Fruit fly (Drosophila melanogaster) whole organism, embryonic: ENCODE results near the gene Irp-1B.

ENCODE experiments used
- Ada2b ChIP-seq: fragments of 200-800 bp; sonication (Bioruptor generic); IDR thresholded peaks from 2 replicates; pipeline ENCODE4 v1.3.6; 2022; ENCODE audit warnings: missing biosample characterization, missing genetic modification characterization
- Asciz ChIP-seq: fragments of 200-800 bp; sonication (Bioruptor generic); optimal IDR thresholded peaks from 2 replicates; lab custom pipeline; 2017; ENCODE audit warnings: missing biosample characterization, mild to moderate bottlenecking, missing genetic modification characterization, missing genetic modification reagents
- B-H2 ChIP-seq: fragments of 200-800 bp; sonication (Bioruptor generic); optimal IDR thresholded peaks from 2 replicates; lab custom pipeline; 2018; ENCODE audit warnings: missing biosample characterization, mild to moderate bottlenecking, missing genetic modification characterization
- Blimp-1 ChIP-seq: fragments of 200-800 bp; sonication (Bioruptor generic); optimal IDR thresholded peaks from 3 replicates; lab custom pipeline; 2018; ENCODE audit warnings: missing biosample characterization, missing genetic modification characterization, mild to moderate bottlenecking, moderate library complexity, missing genetic modification reagents
- CG10209 ChIP-seq: fragments of 200-800 bp; sonication (Bioruptor generic); optimal IDR thresholded peaks from 3 replicates; lab custom pipeline; 2017; ENCODE audit warnings: missing biosample characterization, mild to moderate bottlenecking, missing genetic modification characterization, missing genetic modification reagents
- CG10431 ChIP-seq: fragments of 200-800 bp; sonication (Bioruptor generic); optimal IDR thresholded peaks from 3 replicates; lab custom pipeline; 2018; ENCODE audit warnings: missing biosample characterization, mild to moderate bottlenecking, missing genetic modification characterization
- CG11696 ChIP-seq: fragments of 200-800 bp; sonication (Bioruptor generic); IDR thresholded peaks from 2 replicates; pipeline ENCODE4 v1.3.6; 2022; ENCODE audit warnings: missing biosample characterization, missing genetic modification characterization
- CG12104 ChIP-seq: fragments of 200-800 bp; sonication (Bioruptor generic); optimal IDR thresholded peaks from 3 replicates; lab custom pipeline; 2016; ENCODE audit warnings: missing biosample characterization, missing genetic modification characterization
- CG12236 ChIP-seq: fragments of 200-800 bp; sonication (Bioruptor generic); optimal IDR thresholded peaks from 2 replicates; lab custom pipeline; 2016; ENCODE audit warnings: missing biosample characterization, missing genetic modification characterization
- CG13894 ChIP-seq: fragments of 200-800 bp; sonication (Bioruptor generic); optimal IDR thresholded peaks from 3 replicates; lab custom pipeline; 2018; ENCODE audit warnings: missing biosample characterization, mild to moderate bottlenecking, missing genetic modification characterization, moderate library complexity
- CG14050 ChIP-seq: fragments of 200-800 bp; sonication (Bioruptor generic); IDR thresholded peaks from 3 replicates; pipeline ENCODE4 v1.3.6; 2022; ENCODE audit warnings: missing biosample characterization, missing genetic modification characterization
- CG1602 ChIP-seq: fragments of 200-800 bp; sonication (Bioruptor generic); optimal IDR thresholded peaks from 3 replicates; lab custom pipeline; 2016; ENCODE audit warnings: missing biosample characterization, missing genetic modification characterization
- CG16779 ChIP-seq: fragments of 200-800 bp; sonication (Bioruptor generic); IDR thresholded peaks from 2 replicates; pipeline ENCODE4 v1.3.6; 2022; ENCODE audit warnings: missing biosample characterization, missing genetic modification characterization
- CG2199 ChIP-seq: fragments of 200-800 bp; sonication (Bioruptor generic); IDR thresholded peaks from 3 replicates; pipeline ENCODE4 v1.3.6; 2022; ENCODE audit warnings: missing biosample characterization, missing genetic modification characterization
- CG30403 ChIP-seq: fragments of 200-800 bp; sonication (Bioruptor generic); optimal IDR thresholded peaks from 3 replicates; lab custom pipeline; 2016; ENCODE audit warnings: missing biosample characterization, missing genetic modification characterization
- CG34224 ChIP-seq: fragments of 200-800 bp; sonication (Bioruptor generic); IDR thresholded peaks from 3 replicates; pipeline ENCODE4 v1.3.6; 2022; ENCODE audit warnings: missing biosample characterization, missing genetic modification characterization; ENCODE audit not compliant: partially characterized antibody
- CG4617 ChIP-seq: fragments of 200-800 bp; sonication (Bioruptor generic); optimal IDR thresholded peaks from 3 replicates; lab custom pipeline; 2016; ENCODE audit warnings: missing biosample characterization, missing genetic modification characterization, borderline replicate concordance
- CG4820 ChIP-seq: fragments of 200-800 bp; sonication (Bioruptor generic); optimal IDR thresholded peaks from 3 replicates; lab custom pipeline; 2016; ENCODE audit warnings: missing biosample characterization, missing genetic modification characterization
- CG6254 ChIP-seq: fragments of 200-800 bp; sonication (Bioruptor generic); optimal IDR thresholded peaks from 3 replicates; lab custom pipeline; 2017; ENCODE audit warnings: mild to moderate bottlenecking, missing biosample characterization, missing genetic modification reagents, missing genetic modification characterization
- CG9876 ChIP-seq: fragments of 200-800 bp; sonication (Bioruptor generic); optimal IDR thresholded peaks from 2 replicates; lab custom pipeline; 2016; ENCODE audit warnings: missing biosample characterization, missing genetic modification characterization
- D ChIP-seq, 2 experiments: fragments of 200-800 bp in 1 of 2; fragments of >200 bp in 1 of 2; sonication (Bioruptor generic) in 1 of 2; optimal IDR thresholded peaks; 2 replicates in 1 of 2; 3 replicates in 1 of 2; lab custom pipeline; 2017; ENCODE audit warnings: mild to moderate bottlenecking in 1 of 2, missing biosample characterization in 1 of 2, missing genetic modification characterization in 1 of 2, missing genetic modification reagents in 1 of 2
- D19A ChIP-seq: fragments of 200-800 bp; optimal IDR thresholded peaks from 3 replicates; lab custom pipeline; 2019; ENCODE audit warnings: missing biosample characterization, mild to moderate bottlenecking, missing genetic modification characterization, moderate library complexity
- Hmx ChIP-seq: fragments of 200-800 bp; sonication (Bioruptor generic); optimal IDR thresholded peaks from 2 replicates; lab custom pipeline; 2016; ENCODE audit warnings: missing biosample characterization, missing genetic modification characterization
- Hsf ChIP-seq: fragments of 200-800 bp; sonication (Bioruptor generic); optimal IDR thresholded peaks from 3 replicates; lab custom pipeline; 2016; ENCODE audit warnings: missing biosample characterization, missing genetic modification characterization
- Lpt ChIP-seq: fragments of >200 bp; optimal IDR thresholded peaks from 2 replicates; lab custom pipeline; 2018; ENCODE audit warnings: missing biosample characterization, missing genetic modification characterization
- MBD-R2 ChIP-seq: fragments of 200-800 bp; sonication (Bioruptor generic); IDR thresholded peaks from 2 replicates; pipeline ENCODE4 v1.3.6; 2022; ENCODE audit warnings: missing biosample characterization, missing genetic modification characterization
- MESR4 ChIP-seq: fragments of 200-800 bp; sonication (Bioruptor generic); optimal IDR thresholded peaks from 2 replicates; lab custom pipeline; 2018; ENCODE audit warnings: missing biosample characterization, mild to moderate bottlenecking, missing genetic modification characterization, moderate library complexity
- Mad ChIP-seq: fragments of 200-800 bp; sonication (Bioruptor generic); optimal IDR thresholded peaks from 2 replicates; lab custom pipeline; 2016; ENCODE audit warnings: missing biosample characterization, missing genetic modification characterization
- Mrtf ChIP-seq: fragments of 200-800 bp; sonication (Bioruptor generic); IDR thresholded peaks from 3 replicates; pipeline ENCODE4 v1.3.6; 2022; ENCODE audit warnings: missing biosample characterization, missing genetic modification characterization
- Nf-YC ChIP-seq: fragments of 200-800 bp; optimal IDR thresholded peaks from 3 replicates; lab custom pipeline; 2019; ENCODE audit warnings: missing biosample characterization, mild to moderate bottlenecking, missing genetic modification characterization, moderate library complexity
- Ptx1 ChIP-seq: fragments of 200-800 bp; sonication (Bioruptor generic); IDR thresholded peaks from 2 replicates; pipeline ENCODE4 v1.3.6; 2022; ENCODE audit warnings: missing biosample characterization, missing genetic modification characterization
- Rfx ChIP-seq: fragments of 200-800 bp; sonication (Bioruptor generic); IDR thresholded peaks from 2 replicates; pipeline ENCODE4 v1.3.6; 2022; ENCODE audit warnings: missing biosample characterization, missing genetic modification characterization
- Six4 ChIP-seq: fragments of 200-800 bp; sonication (Bioruptor generic); optimal IDR thresholded peaks from 2 replicates; lab custom pipeline; 2016; ENCODE audit warnings: missing biosample characterization, missing genetic modification characterization
- Trl ChIP-seq, 3 experiments: fragments of >200 bp in 2 of 3; fragments of 200-800 bp in 1 of 3; sonication (Bioruptor generic) in 1 of 3; optimal IDR thresholded peaks; 2 replicates in 1 of 3; 3 replicates in 2 of 3; lab custom pipeline; 2016 to 2017; ENCODE audit warnings: missing biosample characterization in 1 of 3, missing genetic modification characterization in 1 of 3
- Vsx1 ChIP-seq: fragments of 200-800 bp; sonication (Bioruptor generic); optimal IDR thresholded peaks from 2 replicates; lab custom pipeline; 2017; ENCODE audit warnings: missing biosample characterization, mild to moderate bottlenecking, missing genetic modification characterization, missing genetic modification reagents
- amos ChIP-seq: fragments of 200-800 bp; sonication (Bioruptor generic); IDR thresholded peaks from 2 replicates; pipeline ENCODE4 v1.3.6; 2022; ENCODE audit warnings: missing biosample characterization, missing genetic modification characterization; ENCODE audit not compliant: partially characterized antibody
- aop ChIP-seq: fragments of 200-800 bp; sonication (Bioruptor generic); IDR thresholded peaks from 2 replicates; pipeline ENCODE4 v1.3.6; 2022; ENCODE audit warnings: missing biosample characterization, missing genetic modification characterization
- da ChIP-seq: fragments of 200-800 bp; sonication (Bioruptor generic); optimal IDR thresholded peaks from 2 replicates; lab custom pipeline; 2016; ENCODE audit warnings: missing biosample characterization, missing genetic modification characterization
- danr ChIP-seq: fragments of 200-800 bp; sonication (Bioruptor generic); IDR thresholded peaks from 2 replicates; pipeline ENCODE4 v1.3.6; 2022; ENCODE audit warnings: missing biosample characterization, missing genetic modification characterization
- dimm ChIP-seq: fragments of 200-800 bp; sonication (Bioruptor generic); IDR thresholded peaks from 2 replicates; pipeline ENCODE4 v1.3.6; 2022; ENCODE audit warnings: missing biosample characterization, missing genetic modification characterization
- fd96Cb ChIP-seq: fragments of 200-800 bp; sonication (Bioruptor generic); optimal IDR thresholded peaks from 2 replicates; lab custom pipeline; 2018; ENCODE audit warnings: missing biosample characterization, mild to moderate bottlenecking, missing genetic modification characterization, moderate library complexity
- kah ChIP-seq: fragments of 200-800 bp; sonication (Bioruptor generic); optimal IDR thresholded peaks from 2 replicates; lab custom pipeline; 2018; ENCODE audit warnings: missing biosample characterization, mild to moderate bottlenecking, missing genetic modification characterization
- luna ChIP-seq: fragments of 200-800 bp; sonication (Bioruptor generic); optimal IDR thresholded peaks from 2 replicates; lab custom pipeline; 2016; ENCODE audit warnings: missing biosample characterization, missing genetic modification characterization
- nom ChIP-seq: fragments of 200-800 bp; sonication (Bioruptor generic); optimal IDR thresholded peaks from 2 replicates; lab custom pipeline; 2017; ENCODE audit warnings: missing biosample characterization, missing genetic modification characterization, mild to moderate bottlenecking, moderate library complexity, missing genetic modification reagents
- org-1 ChIP-seq: fragments of 200-800 bp; sonication (Bioruptor generic); optimal IDR thresholded peaks from 2 replicates; lab custom pipeline; 2017; ENCODE audit warnings: missing biosample characterization, missing genetic modification characterization
- sima ChIP-seq: fragments of 200-800 bp; sonication (Bioruptor generic); optimal IDR thresholded peaks from 2 replicates; lab custom pipeline; 2016; ENCODE audit warnings: missing biosample characterization, missing genetic modification characterization
- so ChIP-seq: fragments of 200-800 bp; sonication (Bioruptor generic); IDR thresholded peaks from 3 replicates; pipeline ENCODE4 v1.3.6; 2022; ENCODE audit warnings: missing biosample characterization, missing genetic modification characterization
- tna ChIP-seq: fragments of 200-800 bp; sonication (Bioruptor generic); IDR thresholded peaks from 2 replicates; pipeline ENCODE4 v1.3.6; 2022; ENCODE audit warnings: missing biosample characterization, missing genetic modification characterization; ENCODE audit not compliant: partially characterized antibody
- twi ChIP-seq: fragments of 200-800 bp; optimal IDR thresholded peaks from 2 replicates; lab custom pipeline; 2019; ENCODE audit warnings: missing biosample characterization, mild to moderate bottlenecking, missing genetic modification characterization, moderate library complexity
- unc-4 ChIP-seq: fragments of 200-800 bp; sonication (Bioruptor generic); IDR thresholded peaks from 2 replicates; pipeline ENCODE4 v1.3.6; 2022; ENCODE audit warnings: missing biosample characterization, missing genetic modification characterization; ENCODE audit not compliant: partially characterized antibody
- wdn ChIP-seq: fragments of 200-800 bp; sonication (Bioruptor generic); IDR thresholded peaks from 2 replicates; pipeline ENCODE4 v1.3.6; 2022; ENCODE audit warnings: missing biosample characterization, missing genetic modification characterization

Irp-1B gene

dm6 chr3R:10370495-10370894 is 42.2 kb downstream of the Irp-1B start (continued):
- TF ChIP-seq Vsx1 (no peak), twi (tag; lab: Kevin White, UChicago) (no peak), Asciz (GFP tag; lab: Kevin White, UChicago) (no peak), Nf-YC (tag; lab: Kevin White, UChicago) (no peak), Trl (optimal IDR thresholded peaks at IDR 0.05; lab: Kevin White, UChicago) (no peak), Trl (GFP tag; optimal IDR thresholded peaks at IDR 0.05; lab: Kevin White, UChicago) (no peak), CG6254 (GFP tag; lab: Kevin White, UChicago) (peak; percentile 40), Mad (GFP tag; lab: Kevin White, UChicago) (no peak), MBD-R2 (GFP tag; lab: Robert Waterston, UW) (no peak), B-H2 (GFP tag; lab: Kevin White, UChicago) (no peak), tna (GFP tag; lab: Robert Waterston, UW) (no peak), Mrtf (GFP tag; lab: Robert Waterston, UW) (no peak), org-1 (GFP tag; lab: Kevin White, UChicago) (no peak), CG12236 (GFP tag; lab: Kevin White, UChicago) (no peak), da (no peak), CG14050 (GFP tag; lab: Robert Waterston, UW) (no peak), amos (GFP tag; lab: Robert Waterston, UW) (no peak), CG16779 (GFP tag; lab: Robert Waterston, UW) (no peak), Lpt (GFP tag; lab: Kevin White, UChicago) (no peak), dimm (GFP tag; lab: Robert Waterston, UW) (no peak), aop (GFP tag; lab: Robert Waterston, UW) (no peak), MESR4 (GFP tag; lab: Kevin White, UChicago) (no peak), Hmx (no peak), Ada2b (GFP tag; lab: Robert Waterston, UW) (no peak), so (no peak), D (optimal IDR thresholded peaks at IDR 0.05; lab: Kevin White, UChicago) (no peak), D (GFP tag; optimal IDR thresholded peaks at IDR 0.05; lab: Kevin White, UChicago) (peak; percentile 20), CG30403 (GFP tag; lab: Kevin White, UChicago) (no peak), CG4820 (GFP tag; lab: Kevin White, UChicago) (peak; percentile 24), CG34224 (no peak), sima (GFP tag; lab: Kevin White, UChicago) (no peak), luna (no peak), fd96Cb (tag; lab: Kevin White, UChicago) (peak; percentile 29), CG13894 (tag; lab: Kevin White, UChicago) (no peak), Rfx (GFP tag; lab: Robert Waterston, UW) (no peak), CG12104 (GFP tag; lab: Kevin White, UChicago) (no peak), wdn (GFP tag; lab: Robert Waterston, UW) (no peak), D19A (tag; lab: Kevin White, UChicago) (peak; percentile 26), CG2199 (GFP tag; lab: Robert Waterston, UW) (no peak), Ptx1 (GFP tag; lab: Robert Waterston, UW) (peak; percentile 20; the same call in 1 of the 2 replicates), CG1602 (no peak), CG10431 (GFP tag; lab: Kevin White, UChicago) (no peak), Blimp-1 (no peak), CG9876 (GFP tag; lab: Kevin White, UChicago) (no peak), Hsf (no peak), CG11696 (GFP tag; lab: Robert Waterston, UW) (no peak), danr (no peak), CG10209 (GFP tag; lab: Kevin White, UChicago) (no peak), kah (no peak), nom (GFP tag; lab: Kevin White, UChicago) (no peak), CG4617 (GFP tag; lab: Kevin White, UChicago) (no peak), Six4 (GFP tag; lab: Kevin White, UChicago) (no peak), unc-4 (GFP tag; lab: Robert Waterston, UW) (no peak)
